Fruit fly (Drosophila melanogaster) whole organism, wandering third instar larva: ENCODE measurements around the gene CG14427.

Experiments
- CrebA ChIP-seq: fragments of 200-800 bp; sonication (Bioruptor generic); optimal IDR thresholded peaks from 2 replicates; lab custom pipeline; 2016; ENCODE audit warnings: missing biosample characterization, mild to moderate bottlenecking, missing genetic modification characterization, borderline replicate concordance
- Dfd ChIP-seq: fragments of >200 bp; optimal IDR thresholded peaks from 2 replicates; lab custom pipeline; 2017; ENCODE audit warnings: missing biosample characterization, missing genetic modification characterization
- HLH106 ChIP-seq: fragments of 200-800 bp; optimal IDR thresholded peaks from 3 replicates; lab custom pipeline; 2019; ENCODE audit warnings: missing biosample characterization, mild to moderate bottlenecking, missing genetic modification characterization, moderate library complexity
- Hnf4 ChIP-seq: fragments of 200-800 bp; sonication (Bioruptor generic); optimal IDR thresholded peaks from 2 replicates; lab custom pipeline; 2016; ENCODE audit warnings: missing biosample characterization, mild to moderate bottlenecking, missing genetic modification characterization
- Hr78 ChIP-seq: fragments of >200 bp; optimal IDR thresholded peaks from 2 replicates; lab custom pipeline; 2017; ENCODE audit warnings: missing biosample characterization, missing genetic modification characterization
- Mio ChIP-seq: sonication (Bioruptor generic); optimal IDR thresholded peaks from 2 replicates; lab custom pipeline; 2016; ENCODE audit warnings: missing biosample characterization, missing genetic modification characterization
- OdsH ChIP-seq: fragments of 200-800 bp; sonication (Bioruptor generic); optimal IDR thresholded peaks from 2 replicates; lab custom pipeline; 2016; ENCODE audit warnings: missing biosample characterization, mild to moderate bottlenecking, missing genetic modification characterization
- Rel ChIP-seq, 2 experiments: fragments of 200-800 bp; sonication (Bioruptor generic) in 1 of 2; optimal IDR thresholded peaks; 2 replicates in 1 of 2; 3 replicates in 1 of 2; lab custom pipeline; 2016 to 2019; ENCODE audit warnings: mild to moderate bottlenecking in 2 of 2, missing biosample characterization in 2 of 2, missing genetic modification characterization in 2 of 2, moderate library complexity in 1 of 2
- Sp1 ChIP-seq: fragments of 200-800 bp; sonication (Bioruptor generic); optimal IDR thresholded peaks from 3 replicates; lab custom pipeline; 2019; ENCODE audit warnings: missing biosample characterization, mild to moderate bottlenecking, missing genetic modification characterization, moderate library complexity
- Vsx2 ChIP-seq: fragments of 200-300, 225-300 bp; sonication (Bioruptor generic); optimal IDR thresholded peaks from 2 replicates; lab custom pipeline; 2018; ENCODE audit warnings: missing biosample characterization, missing genetic modification characterization; ENCODE audit not compliant: partially characterized antibody
- br ChIP-seq: fragments of 200-800 bp; sonication (Bioruptor generic); optimal IDR thresholded peaks from 2 replicates; lab custom pipeline; 2016; ENCODE audit warnings: missing biosample characterization, missing genetic modification characterization
- brk ChIP-seq: fragments of 200-800 bp; sonication (Bioruptor generic); optimal IDR thresholded peaks from 2 replicates; lab custom pipeline; 2016; ENCODE audit warnings: missing biosample characterization, mild to moderate bottlenecking, missing genetic modification characterization
- dmrt93B ChIP-seq: fragments of 200-800 bp; sonication (Bioruptor generic); optimal IDR thresholded peaks from 2 replicates; lab custom pipeline; 2018; ENCODE audit warnings: missing biosample characterization, mild to moderate bottlenecking, missing genetic modification characterization
- h ChIP-seq: fragments of 200-800 bp; sonication (Bioruptor generic); optimal IDR thresholded peaks from 3 replicates; lab custom pipeline; 2016; ENCODE audit warnings: missing biosample characterization, mild to moderate bottlenecking, missing genetic modification characterization
- lola ChIP-seq: fragments of >200 bp; optimal IDR thresholded peaks from 2 replicates; lab custom pipeline; 2017; ENCODE audit warnings: missing biosample characterization, missing genetic modification characterization
- pan ChIP-seq: fragments of >200 bp; optimal IDR thresholded peaks from 2 replicates; lab custom pipeline; 2017
- rgr ChIP-seq: fragments of 200-800 bp; sonication (Bioruptor generic); optimal IDR thresholded peaks from 3 replicates; lab custom pipeline; 2016; ENCODE audit warnings: missing biosample characterization, mild to moderate bottlenecking, missing genetic modification characterization
- tai ChIP-seq: sonication (Bioruptor generic); optimal IDR thresholded peaks from 2 replicates; lab custom pipeline; 2016; ENCODE audit warnings: missing biosample characterization, missing genetic modification characterization
- woc ChIP-seq: sonication (Bioruptor generic); optimal IDR thresholded peaks from 2 replicates; lab custom pipeline; 2016; ENCODE audit warnings: missing biosample characterization, mild to moderate bottlenecking, missing genetic modification characterization

The CG14427 gene

DNA sequence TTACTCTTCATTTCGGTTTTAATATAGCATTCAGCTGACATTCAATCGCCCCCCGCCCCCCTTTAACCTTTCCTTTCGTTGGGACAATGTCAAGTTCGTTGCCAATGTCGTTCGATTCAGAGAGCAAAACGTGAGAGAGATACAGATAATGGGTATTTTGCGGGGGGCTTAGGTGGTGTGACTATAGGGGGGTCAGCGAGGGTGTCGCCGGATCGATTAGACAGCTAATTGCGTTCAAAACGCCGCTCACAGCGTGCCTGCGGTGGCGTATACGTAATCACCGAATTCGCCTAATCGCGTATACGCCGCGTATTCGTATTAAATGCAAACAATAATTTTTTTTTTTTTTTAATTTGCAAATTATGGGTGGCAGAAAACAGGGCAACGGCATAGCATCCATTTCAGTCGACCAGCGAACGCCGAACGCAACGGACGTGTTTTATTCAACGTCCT lies 28.6 kb downstream of the CG14427 start, which contains the start of gene CG4607:
CG4607 (plus strand) TSS at position 403 of the 453 bp plus-strand sequence.
- no peak for TF ChIP-seq Sp1 (GFP tag; lab: Kevin White, UChicago)
- no peak for TF ChIP-seq OdsH (GFP tag; lab: Kevin White, UChicago)
- TF ChIP-seq br (GFP tag; lab: Kevin White, UChicago) = peak; percentile 1
- no peak for TF ChIP-seq brk (GFP tag; lab: Kevin White, UChicago)
- peak; percentile 20 for TF ChIP-seq woc (GFP tag; lab: Kevin White, UChicago)
- TF ChIP-seq pan = peak; percentile 16
- no peak for TF ChIP-seq Rel (GFP tag; optimal IDR thresholded peaks at IDR 0.05; lab: Kevin White, UChicago)
- TF ChIP-seq Rel (tag; optimal IDR thresholded peaks at IDR 0.05; lab: Kevin White, UChicago) = peak; percentile 65
- peak; percentile 4 for TF ChIP-seq rgr (GFP tag; lab: Kevin White, UChicago)
- peak; percentile 31 for TF ChIP-seq h (GFP tag; lab: Kevin White, UChicago)

DNA sequence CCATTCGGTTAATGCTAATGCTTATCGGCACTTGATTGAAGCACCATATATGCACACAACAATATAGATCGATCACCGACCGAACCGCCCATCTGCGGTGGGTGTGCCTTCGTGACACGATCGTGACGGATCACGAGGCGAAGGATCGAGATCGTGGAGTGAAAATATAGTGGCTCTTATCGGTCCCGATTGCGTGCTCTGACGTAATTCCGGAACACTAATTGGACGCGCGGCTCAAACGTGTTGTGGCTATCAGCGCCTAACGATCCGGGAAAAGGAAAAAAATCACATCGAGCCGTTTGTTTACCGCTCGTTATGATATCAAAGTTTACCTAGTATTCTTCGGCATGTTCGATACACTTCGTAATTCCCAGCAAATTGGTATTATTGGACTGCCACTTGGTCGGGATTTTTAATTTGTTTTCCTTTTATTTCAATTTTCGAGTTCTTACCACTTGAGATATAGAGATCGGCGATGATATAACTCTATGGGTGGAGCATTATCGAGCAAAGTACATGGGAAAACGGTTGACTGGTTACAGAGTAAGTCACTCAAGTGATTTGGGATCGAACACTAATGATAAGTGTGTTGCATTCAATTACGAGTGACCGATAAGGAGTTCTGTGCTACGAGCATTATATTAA lies 33.0 kb downstream of the CG14427 start:
- no peak for TF ChIP-seq Rel (GFP tag; optimal IDR thresholded peaks at IDR 0.05; lab: Kevin White, UChicago)
- TF ChIP-seq Rel (tag; optimal IDR thresholded peaks at IDR 0.05; lab: Kevin White, UChicago) = peak; percentile 5
- no peak for TF ChIP-seq CrebA (GFP tag; lab: Kevin White, UChicago)

DNA sequence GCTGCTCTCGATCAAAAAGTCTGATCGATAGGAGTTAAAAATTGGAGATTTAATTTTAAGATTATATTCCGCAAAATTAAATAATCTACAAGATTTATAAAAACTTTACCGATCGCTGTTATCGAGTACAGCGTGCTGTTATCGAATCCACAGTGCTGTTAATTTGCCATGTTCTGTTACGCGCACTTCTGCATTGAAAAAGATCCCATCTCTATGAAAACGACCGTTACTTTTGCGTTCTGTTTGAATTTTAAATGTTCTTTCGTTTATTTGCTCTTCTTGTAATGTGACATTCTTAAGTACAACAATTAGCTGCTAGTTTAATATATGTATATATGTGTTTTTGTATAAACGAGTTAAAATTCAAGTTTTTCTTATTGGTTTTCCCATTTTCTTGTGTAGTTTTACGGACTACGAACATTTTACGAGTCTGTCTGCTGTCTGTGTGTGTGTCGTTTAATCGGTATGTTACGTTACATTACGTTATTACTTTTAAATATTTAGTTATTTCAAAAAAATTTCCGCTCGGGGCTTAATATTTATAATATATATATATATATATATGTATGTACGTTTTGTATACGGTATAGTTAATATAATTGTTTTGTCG lies 34.0 kb downstream of the CG14427 start:
- peak; percentile 0 for TF ChIP-seq tai (GFP tag; lab: Kevin White, UChicago)
- no peak for TF ChIP-seq Hnf4 (GFP tag; lab: Kevin White, UChicago)

DNA sequence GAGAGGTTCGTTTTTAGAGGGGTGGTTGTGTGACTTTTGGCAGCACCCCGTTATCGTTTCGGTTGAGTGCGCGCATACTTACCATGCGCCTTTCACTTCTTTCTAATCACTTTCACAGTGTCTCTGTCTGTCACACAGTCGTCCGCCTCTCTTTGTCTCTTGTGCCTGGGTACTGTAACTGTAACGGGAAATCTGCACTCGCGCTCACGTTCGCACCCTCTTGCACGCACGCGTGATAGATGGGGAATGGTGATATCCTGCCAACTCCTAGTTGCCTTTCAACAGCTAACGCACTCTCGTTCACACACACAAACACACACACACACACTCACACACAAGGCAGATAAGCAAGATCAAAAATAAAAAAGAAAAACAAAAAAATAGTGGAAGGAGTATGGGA lies 42.0 kb downstream of the CG14427 start:
- TF ChIP-seq lola (no peak), dmrt93B (GFP tag; lab: Kevin White, UChicago) (no peak), Dfd (GFP tag; lab: Kevin White, UChicago) (peak; percentile 11), Mio (GFP tag; lab: Kevin White, UChicago) (no peak)

DNA sequence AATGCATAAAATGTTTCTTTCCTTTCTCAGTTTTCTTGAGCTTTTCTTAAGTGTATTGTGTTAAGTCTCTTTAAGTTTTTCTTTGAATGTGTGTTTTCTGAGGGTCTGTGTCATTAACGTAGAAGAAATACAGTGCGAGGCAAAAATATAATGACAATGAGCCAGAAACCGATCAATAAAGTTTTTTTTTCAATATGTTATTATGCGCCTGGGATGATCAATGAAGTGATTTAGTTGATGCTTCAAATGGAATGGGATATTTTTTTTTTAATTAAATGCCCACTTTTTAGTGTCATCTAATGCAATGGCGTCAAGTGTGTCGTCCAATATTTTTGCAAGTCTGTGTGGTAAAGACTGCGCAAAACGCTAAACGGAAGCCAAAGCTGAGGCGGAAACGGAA lies 46.1 kb downstream of the CG14427 start:
- TF ChIP-seq dmrt93B (GFP tag; lab: Kevin White, UChicago) (no peak), Hr78 (GFP tag; lab: Kevin White, UChicago) (no peak), Hnf4 (GFP tag; lab: Kevin White, UChicago) (peak; percentile 11), lola (no peak), OdsH (GFP tag; lab: Kevin White, UChicago) (no peak), HLH106 (no peak), tai (GFP tag; lab: Kevin White, UChicago) (peak; percentile 29), Vsx2 (no peak)
